Fruit fly (Drosophila melanogaster): ENCODE measurements around the gene Trf4-2.

DNA sequence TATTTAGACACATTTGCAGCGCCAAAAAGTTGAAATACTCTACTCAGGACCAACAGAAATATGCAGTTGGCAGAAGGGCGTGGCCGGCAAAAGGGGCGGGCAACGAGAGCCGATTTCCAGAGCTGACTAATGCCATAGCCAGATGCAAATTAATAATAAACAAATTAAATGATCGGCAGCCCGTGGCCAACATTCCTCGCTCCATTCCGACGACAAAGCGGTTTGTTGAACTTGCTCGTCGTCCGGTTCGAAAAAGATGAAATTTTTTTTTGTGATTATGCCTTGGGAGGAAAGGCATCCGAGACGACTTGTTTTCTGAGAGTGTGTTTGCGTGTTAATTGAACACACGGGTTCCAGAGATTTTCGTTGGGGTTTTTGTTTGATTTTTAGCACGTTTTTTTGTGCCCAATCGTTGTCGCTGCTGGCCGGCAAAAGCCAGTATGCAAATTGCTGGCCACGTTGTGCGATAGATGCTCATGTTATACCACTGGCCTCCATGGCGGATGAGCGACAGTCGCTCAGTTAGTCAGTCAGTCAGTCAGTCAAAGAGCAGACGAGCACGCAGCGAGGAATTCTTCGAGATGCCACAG lies 35.6 kb upstream of the Trf4-2 start:
- no peak for TF ChIP-seq usp (GFP tag; optimal IDR thresholded peaks at IDR 0.05)
- no peak for TF ChIP-seq pan (optimal IDR thresholded peaks at IDR 0.05)
- no peak for TF ChIP-seq Dll (optimal IDR thresholded peaks at IDR 0.05)
- no peak for TF ChIP-seq psq (optimal IDR thresholded peaks at IDR 0.05)
- no peak for TF ChIP-seq CG8478 (optimal IDR thresholded peaks at IDR 0.05)

Measured in whole organism.